Fruit fly (Drosophila melanogaster): ENCODE results near the gene CG46523.

DNA sequence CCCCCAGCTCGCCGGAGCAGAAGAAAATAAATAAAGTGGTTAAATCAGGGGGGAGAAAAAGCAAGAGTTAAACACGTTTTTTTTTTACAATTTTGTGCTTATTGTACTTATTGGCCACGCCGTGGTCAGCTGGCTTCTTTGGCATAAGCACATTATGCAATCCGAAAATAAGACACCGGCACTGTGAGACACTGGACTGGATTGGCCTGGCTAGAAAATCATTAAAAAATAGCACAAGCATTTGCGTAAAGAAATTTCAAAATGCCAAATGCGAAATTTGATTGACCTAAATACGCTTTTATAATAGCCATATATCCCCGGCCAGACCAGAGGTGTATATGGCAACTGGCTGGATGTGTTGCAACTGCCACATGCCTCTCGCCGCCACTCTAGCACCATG is 34.5 kb downstream of the CG46523 start:
- TF ChIP-seq psq (GFP tag; optimal IDR thresholded peaks at IDR 0.05) (no peak), h (GFP tag; optimal IDR thresholded peaks at IDR 0.05) (no peak), Rel (GFP tag; optimal IDR thresholded peaks at IDR 0.05) (no peak), Rel (tag; optimal IDR thresholded peaks at IDR 0.05) (no peak), sv (GFP tag; optimal IDR thresholded peaks at IDR 0.05) (no peak), Vsx2 (GFP tag; optimal IDR thresholded peaks at IDR 0.05; ENCODE audit: partially characterized antibody) (no peak), Dif (GFP tag; optimal IDR thresholded peaks at IDR 0.05; ENCODE audit: partially characterized antibody) (no peak), foxo (GFP tag; optimal IDR thresholded peaks at IDR 0.05) (no peak), HLH106 (tag; optimal IDR thresholded peaks at IDR 0.05) (no peak), brk (GFP tag; optimal IDR thresholded peaks at IDR 0.05) (no peak), Myc (optimal IDR thresholded peaks at IDR 0.05) (no peak), dl (GFP tag; optimal IDR thresholded peaks at IDR 0.05; ENCODE audit: insufficient read depth in 1 of 2, partially characterized antibody in 2 of 2) (no peak), usp (GFP tag; optimal IDR thresholded peaks at IDR 0.05) (no peak)
